Fruit fly (Drosophila melanogaster) S2 (cell line): ENCODE results near the gene CG7985.

Source experiments
- CG8478 ChIP-seq: fragments of >200 bp; optimal IDR thresholded peaks from 2 replicates; lab custom pipeline; 2018
- CTCF ChIP-seq, 2 experiments: fragments of >200 bp; optimal IDR thresholded peaks; 2 replicates each; lab custom pipeline; 2018

CG7985 gene

DNA sequence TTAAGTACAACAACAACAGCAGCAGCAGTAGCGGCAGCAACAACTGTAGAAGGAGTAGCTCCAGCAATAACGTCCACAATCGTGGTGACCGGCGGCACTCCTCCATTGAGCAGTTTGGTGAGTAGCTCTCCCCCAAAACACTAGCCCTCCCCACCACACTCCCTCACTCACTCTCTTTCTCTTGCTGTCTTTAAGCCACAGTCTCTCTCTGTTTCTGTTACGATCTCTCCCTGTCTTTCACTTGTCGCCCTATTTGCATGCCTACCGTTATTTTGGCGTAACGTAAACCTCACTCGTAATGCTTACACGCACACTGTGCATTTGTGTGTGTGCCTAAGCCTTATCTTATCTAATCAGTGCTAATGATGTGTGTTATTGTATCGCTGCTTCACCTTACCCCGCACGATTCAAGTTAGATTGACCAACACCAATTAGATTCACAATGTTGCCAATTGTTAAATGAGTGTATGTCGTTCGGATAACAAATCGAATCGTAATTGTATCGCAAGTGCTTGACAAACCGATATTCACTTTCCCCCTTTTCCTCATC, 29.6 kb upstream of the CG7985 start:
- TF ChIP-seq CG8478 (no peak), CTCF (optimal IDR thresholded peaks at IDR 0.05; lab: Kevin White, UChicago) (no peak)

DNA sequence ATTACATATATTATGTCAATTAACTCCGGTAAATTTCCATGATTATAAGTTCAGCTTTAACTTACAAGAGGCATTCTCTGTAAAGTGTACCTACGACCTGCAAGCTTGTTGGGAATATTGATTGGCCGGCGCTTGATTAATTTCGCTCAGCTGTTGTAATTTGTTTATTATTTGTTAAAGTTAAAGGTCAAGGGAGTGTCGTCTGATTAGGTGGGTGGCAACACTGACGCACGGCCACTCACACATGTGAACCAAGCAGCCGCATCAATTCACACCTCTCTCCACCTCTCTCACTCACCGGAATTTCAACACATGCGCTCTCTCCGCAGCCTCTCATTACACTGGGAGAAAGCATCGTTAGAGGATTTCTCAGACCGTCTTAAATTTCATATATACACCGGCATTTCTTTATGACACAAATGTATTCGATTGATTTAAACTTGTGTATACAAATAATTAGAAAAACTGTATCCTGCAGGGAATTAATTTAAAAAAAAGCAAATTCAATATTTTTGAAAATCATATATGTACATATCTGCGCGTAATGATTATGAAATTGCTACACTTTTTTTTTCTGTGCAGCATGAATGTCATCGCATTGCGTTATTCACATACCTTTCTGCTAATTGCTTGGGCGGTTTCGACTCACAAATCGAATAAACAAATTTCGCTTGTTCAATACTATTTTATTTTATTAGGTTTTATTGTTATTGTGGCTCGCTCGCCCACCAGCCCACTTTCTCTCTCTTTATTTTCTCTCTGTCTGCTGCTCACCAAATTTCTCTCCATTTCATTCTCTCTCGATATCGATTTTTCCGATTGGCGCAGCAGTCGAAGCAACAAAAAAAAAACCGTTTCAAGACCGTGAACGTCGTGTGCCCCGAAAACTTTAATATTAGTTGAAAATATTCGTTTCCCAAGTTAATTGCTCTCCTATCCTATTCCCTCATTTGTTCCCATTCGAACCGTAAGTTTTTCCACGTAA, 27.4 kb upstream of the CG7985 start:
- TF ChIP-seq CTCF (optimal IDR thresholded peaks at IDR 0.05; lab: Kevin White, UChicago) (no peak), CG8478 (no peak)

DNA sequence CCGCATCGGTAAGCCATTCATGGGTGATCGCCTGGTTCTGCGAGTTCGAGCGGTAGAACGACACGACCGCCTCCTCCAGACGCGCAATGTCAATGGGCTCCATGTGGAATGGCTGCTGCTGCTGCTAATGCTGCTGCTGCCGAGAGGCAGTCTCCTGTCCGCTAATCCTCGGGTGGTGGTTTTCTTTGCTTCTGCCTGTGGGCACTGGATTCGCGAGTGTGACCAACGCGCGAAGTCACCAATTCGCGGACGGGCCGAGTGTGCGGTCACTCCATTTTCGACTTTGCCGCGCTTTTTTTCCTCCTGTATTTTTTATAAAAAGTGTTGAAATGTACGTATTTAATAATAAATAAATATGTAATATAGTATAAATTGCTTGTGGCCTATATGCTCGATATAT, 16.4 kb upstream of the CG7985 start, which contains the start of gene cdm:
TSS of gene cdm (minus strand) at position 236 of the 400 bp plus-strand sequence.
- no peak for TF ChIP-seq CTCF (optimal IDR thresholded peaks at IDR 0.05; lab: Kevin White, UChicago)

DNA sequence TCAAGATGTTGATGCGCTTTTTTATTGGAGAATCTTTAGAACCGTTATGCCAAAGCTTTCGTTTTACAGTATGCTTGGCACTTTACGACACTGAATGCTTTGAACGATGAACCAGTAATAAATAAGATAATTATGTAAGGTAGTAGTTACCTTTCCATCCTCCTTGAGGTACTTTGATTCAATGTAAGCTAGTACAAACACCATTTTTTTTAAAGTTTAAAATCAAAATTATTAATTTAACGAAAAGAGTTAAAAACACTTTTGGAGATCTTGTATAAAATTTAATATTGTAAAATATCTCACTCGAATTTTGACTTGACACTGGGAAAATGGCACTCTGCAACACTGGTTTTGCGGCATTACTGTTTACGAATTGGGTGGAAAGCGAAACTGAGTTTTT, 14.3 kb upstream of the CG7985 start, which contains the start of the genes Arp5 and CG7208:
TSS of gene Arp5 (plus strand) at position 114 of the 400 bp plus-strand sequence.
TSS of gene CG7208 (minus strand) at position 331 of the 400 bp plus-strand sequence.
- TF ChIP-seq CTCF (optimal IDR thresholded peaks at IDR 0.05; lab: Kevin White, UChicago) (no peak), CG8478 (no peak)

DNA sequence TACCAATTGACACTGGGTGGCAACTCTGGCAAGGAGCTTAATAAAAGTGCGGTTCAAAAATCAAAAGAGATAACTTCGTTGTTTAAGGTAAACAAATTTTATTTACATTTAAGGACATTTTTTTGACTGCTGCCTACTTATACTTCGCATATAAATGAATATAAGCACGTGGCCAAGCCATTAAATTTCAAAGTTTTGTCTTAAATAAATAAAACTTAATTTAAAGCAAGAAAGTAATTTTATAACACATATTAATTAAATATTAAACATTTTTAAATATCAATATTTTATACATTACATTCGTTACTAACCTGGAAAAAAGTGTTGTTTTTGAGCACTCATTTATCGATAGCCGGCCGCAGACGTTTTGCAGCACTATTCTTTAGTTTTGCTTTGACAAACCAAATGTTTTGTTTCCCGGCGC, 10.9 kb upstream of the CG7985 start, which contains the start of the genes CG12321 and MED17:
TSS of gene CG12321 (minus strand) at position 6 of the 424 bp plus-strand sequence.
TSS of gene MED17 (plus strand) at position 371 of the 424 bp plus-strand sequence.
- no peak for TF ChIP-seq CG8478
- TF ChIP-seq CTCF (optimal IDR thresholded peaks at IDR 0.05; lab: Kevin White, UChicago): no peak

DNA sequence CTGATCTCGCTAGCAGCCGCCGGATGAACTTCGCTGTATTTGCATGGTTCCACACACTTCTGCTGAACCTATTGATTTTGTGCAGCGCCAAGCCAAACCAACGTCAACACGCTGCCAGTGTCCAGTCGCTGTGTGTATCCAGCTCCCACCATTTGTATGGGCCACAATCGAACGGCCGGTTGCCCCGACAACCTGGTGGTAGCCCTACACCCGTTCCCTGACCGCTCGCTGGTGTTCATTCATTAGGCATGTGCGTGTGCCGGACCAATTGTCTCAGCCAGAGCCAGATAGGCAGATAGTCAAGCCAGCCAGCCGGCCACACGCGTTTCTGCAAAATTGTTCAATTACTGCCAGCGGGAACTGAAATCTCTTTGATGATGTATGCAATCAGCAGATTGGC, 7.8 kb upstream of the CG7985 start, which contains the start of gene CG14313:
TSS of gene CG14313 (minus strand) at position 101 of the 400 bp plus-strand sequence.
- TF ChIP-seq CTCF (optimal IDR thresholded peaks at IDR 0.05; lab: Kevin White, UChicago) (no peak), CG8478 (no peak)

DNA sequence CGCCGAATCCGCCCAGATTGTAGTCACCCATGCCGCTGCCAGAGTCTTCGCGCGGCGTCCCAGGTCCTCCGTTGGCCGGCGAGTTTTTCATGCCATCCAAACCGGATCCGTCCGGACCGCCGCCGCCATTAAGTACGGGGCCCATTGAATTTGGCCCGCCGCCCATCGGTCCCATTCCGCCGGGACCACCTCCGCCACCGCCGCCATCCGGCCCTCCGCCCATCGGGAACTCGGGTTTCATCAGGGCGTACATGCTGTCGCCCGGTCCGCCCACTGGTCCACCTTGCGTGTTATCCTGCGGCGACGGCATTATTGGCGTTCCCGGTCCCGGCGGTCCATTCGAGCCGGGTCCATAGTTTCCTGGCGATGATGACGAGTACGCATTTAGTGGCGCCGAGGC, 4.4 kb upstream of the CG7985 start:
- no peak for TF ChIP-seq CG8478
- no peak for TF ChIP-seq CTCF (optimal IDR thresholded peaks at IDR 0.05; lab: Kevin White, UChicago)

DNA sequence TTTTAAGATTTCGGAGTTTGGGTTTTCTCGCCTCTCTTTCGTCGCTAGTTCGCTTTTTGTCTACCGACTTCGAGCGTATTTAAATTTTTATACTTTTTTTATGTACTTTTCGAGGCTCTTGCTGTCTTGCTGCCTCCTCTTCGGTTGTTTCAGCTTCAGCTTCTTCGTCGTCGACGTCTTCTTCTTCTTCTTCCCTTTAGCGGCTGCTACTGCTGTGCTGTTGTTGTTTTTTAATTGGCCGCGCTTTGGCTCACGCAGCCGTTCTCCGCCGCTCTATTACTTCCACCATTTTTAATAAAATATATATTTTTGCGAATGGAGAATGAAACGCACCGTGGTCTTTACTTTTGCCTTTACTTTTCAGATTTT, 3.1 kb upstream of the CG7985 start:
- TF ChIP-seq CTCF (optimal IDR thresholded peaks at IDR 0.05; lab: Kevin White, UChicago) (no peak), CG8478 (no peak)

DNA sequence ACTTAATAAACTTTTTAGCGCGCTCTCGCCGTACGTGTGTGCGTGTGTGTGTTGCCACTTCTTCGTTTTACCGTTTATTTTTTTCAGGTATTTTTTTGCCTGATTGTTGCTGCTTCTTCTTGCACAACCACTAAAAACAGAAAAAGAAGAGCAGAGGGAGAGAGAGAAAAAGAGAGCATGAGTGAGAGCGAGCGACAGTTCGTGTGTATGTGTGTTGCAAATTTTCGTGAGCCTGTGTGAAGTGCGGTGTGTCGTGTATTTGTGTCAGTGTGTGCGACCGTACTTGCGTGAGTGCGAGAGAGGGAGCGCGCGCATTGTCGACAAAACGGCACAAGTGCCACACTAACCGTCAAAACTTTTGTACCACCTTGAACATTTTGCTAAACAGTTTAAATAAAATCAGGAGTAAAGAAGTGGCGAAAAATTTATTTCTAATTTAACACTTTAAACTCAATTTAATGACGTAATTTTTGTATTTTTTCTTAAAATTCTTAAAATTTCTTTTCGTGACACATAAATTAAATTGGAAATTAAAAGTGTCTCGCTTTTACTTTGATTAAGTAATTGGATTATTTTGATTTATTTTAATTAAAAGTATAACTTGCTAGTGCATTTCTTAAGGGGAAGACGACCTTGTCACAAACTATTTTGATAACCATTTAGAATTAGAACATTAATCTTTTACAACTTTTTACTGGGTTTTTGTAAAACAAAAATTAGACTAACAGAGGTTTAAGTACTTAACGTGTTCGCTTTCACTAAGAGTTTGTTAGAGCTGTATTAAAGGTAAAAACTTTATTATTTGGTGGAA, 2.5 kb upstream of the CG7985 start:
- TF ChIP-seq CTCF (optimal IDR thresholded peaks at IDR 0.05; lab: Kevin White, UChicago) (no peak), CG8478 (no peak)

DNA sequence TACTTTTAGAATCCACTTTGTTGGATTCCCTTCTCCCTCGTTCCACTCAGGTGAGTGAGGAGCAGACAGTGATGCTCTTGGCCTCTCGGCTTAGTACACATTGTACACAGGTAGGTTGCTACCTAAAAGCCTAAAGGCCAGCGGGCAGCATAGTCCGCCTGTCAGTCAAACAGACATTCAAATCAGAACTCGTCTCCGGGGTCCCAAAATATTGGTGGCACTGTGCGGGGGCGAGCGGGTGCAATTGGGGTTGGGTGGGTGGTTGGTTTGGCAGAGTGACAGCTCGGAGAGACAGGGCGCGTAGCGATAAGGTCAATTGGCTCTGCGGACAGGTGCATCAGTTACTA, 1.9 kb upstream of the CG7985 start:
- TF ChIP-seq CTCF (optimal IDR thresholded peaks at IDR 0.05; lab: Kevin White, UChicago): no peak
- TF ChIP-seq CG8478: no peak

DNA sequence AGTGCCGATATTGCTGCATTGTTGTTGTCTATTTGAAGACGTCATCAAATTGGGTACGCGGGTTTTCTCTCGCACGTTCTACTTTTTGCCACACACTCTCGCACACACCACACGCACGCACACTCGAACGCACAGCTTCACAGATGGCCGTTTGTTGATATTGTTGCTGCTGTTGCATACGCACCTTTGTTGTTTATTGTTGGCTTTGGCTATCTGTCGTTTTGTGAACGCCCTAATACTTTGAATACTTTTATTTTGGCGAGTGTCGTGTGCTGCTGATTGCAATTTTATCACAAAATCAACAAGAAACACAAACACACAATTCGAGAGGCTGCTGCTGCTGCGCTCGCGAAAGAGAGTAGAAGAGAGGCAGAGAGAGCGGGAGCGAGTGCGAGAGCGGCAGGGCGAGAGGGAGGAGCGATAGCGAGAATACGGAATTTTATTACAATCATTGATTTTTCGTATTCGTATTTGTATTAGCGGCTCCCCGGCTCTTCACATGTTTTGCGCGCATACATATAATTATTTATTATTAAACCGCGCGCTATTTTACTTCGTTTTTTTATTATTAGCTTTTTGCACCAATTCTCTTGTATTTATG, 1.0 kb upstream of the CG7985 start:
- TF ChIP-seq CTCF (optimal IDR thresholded peaks at IDR 0.05; lab: Kevin White, UChicago) (no peak), CG8478 (no peak)

DNA sequence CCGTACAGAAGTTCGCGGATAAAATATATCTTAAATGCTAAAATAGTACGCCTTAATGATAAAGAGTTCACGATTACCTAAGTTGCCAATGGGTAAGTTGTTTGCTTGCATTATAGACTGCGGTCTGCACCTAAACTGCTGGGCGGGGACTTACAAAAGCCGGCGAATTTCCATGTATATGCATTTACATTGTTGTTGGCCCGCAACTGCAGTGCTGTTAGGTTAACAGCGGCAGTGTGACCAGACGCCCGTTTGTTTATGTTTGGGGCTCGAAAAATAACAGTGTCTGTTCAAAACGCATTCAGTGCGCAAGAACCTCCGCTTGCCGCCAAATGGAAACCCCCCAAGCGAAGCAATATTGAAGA, 210 bp downstream of the CG7985 start:
- TF ChIP-seq CTCF (optimal IDR thresholded peaks at IDR 0.05; lab: Kevin White, UChicago) (no peak), CG8478 (no peak)

DNA sequence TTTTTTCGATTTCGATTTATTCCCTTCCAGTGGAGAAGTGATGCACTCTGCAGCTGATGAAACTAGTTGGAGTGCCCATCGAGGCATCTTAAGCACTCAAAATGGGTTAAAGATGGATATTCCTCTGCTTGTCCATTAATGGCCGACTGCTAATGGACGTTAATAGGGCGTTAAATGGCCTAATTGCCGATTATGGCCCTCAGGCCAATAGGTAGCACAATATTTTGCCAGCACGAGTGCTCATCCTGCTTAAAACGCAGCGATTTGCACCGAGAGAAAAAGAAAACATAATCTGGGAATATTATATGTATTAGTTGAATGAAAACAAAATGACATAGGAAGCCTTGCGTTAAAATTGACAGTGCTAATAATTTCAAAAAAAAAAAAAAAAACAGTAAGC, 8.8 kb downstream of the CG7985 start, which contains the start of gene CG44158:
TSS of gene CG44158 (plus strand) at position 301 of the 400 bp plus-strand sequence.
- TF ChIP-seq CG8478: no peak
- TF ChIP-seq CTCF (optimal IDR thresholded peaks at IDR 0.05; lab: Kevin White, UChicago): no peak

DNA sequence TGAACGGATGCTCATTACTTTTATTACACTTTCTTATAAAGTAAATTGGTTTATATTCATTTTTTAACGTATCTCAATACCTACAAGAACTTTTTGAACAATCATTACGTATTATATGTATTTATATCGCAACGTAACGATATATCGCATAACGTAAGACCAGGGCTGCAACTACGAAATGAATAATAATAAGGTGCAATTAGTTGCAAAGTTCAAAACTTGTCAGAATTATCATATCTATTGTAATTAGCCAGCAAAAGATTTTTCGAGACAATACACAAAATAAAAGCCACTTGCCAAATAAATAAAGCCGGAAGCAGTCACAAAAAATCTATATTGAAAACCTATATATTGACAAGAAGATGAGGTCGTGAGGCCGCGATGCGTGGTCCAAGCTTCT, 15.6 kb downstream of the CG7985 start:
- no peak for TF ChIP-seq CTCF (optimal IDR thresholded peaks at IDR 0.05; lab: Kevin White, UChicago)
- TF ChIP-seq CG8478: no peak

DNA sequence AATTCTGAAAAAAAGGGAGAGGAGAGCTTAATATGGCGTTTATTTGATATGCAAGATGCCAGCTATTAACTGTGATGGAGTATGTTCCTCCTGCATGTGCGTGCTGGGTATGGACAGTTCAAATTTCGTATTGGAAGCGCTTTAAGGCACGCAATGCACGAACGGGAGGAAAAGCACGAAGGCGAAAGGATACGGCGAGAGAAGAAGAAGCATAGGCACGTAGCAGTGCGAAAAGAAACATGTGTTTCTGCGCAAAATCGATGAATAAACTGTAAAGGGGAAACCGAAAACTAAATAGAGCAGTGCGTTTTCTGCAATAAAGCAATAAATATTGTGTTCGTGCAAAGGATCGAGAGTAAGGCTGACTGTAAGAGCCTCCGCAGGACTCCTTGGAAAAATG, 16.2 kb downstream of the CG7985 start, which contains the start of gene CG14314:
TSS of gene CG14314 (plus strand) at position 243 of the 400 bp plus-strand sequence.
- no peak for TF ChIP-seq CG8478
- no peak for TF ChIP-seq CTCF (optimal IDR thresholded peaks at IDR 0.05; lab: Kevin White, UChicago)
